Fruit fly (Drosophila melanogaster) whole organism, embryonic: ENCODE results near the gene CG6891.

Experiments used
- Bgb ChIP-seq: fragments of 200-800 bp; sonication (Bioruptor generic); IDR thresholded peaks from 2 replicates; pipeline ENCODE4 v1.3.6; 2022; ENCODE audit warnings: missing biosample characterization, missing genetic modification characterization; ENCODE audit not compliant: partially characterized antibody
- CG10147 ChIP-seq: fragments of 200-800 bp; sonication (Bioruptor generic); optimal IDR thresholded peaks from 2 replicates; lab custom pipeline; 2019; ENCODE audit warnings: missing biosample characterization, mild to moderate bottlenecking, missing genetic modification characterization, moderate library complexity
- CG15514 ChIP-seq: fragments of 200-800 bp; sonication (Bioruptor generic); optimal IDR thresholded peaks from 3 replicates; lab custom pipeline; 2017; ENCODE audit warnings: missing biosample characterization, missing genetic modification characterization, mild to moderate bottlenecking, moderate library complexity, missing genetic modification reagents
- CG17361 ChIP-seq: fragments of 200-800 bp; sonication (Bioruptor generic); IDR thresholded peaks from 3 replicates; pipeline ENCODE4 v1.3.6; 2022; ENCODE audit warnings: missing biosample characterization, missing genetic modification characterization
- CG2116 ChIP-seq: fragments of 200-800 bp; sonication (Bioruptor generic); optimal IDR thresholded peaks from 3 replicates; lab custom pipeline; 2018; ENCODE audit warnings: missing biosample characterization, mild to moderate bottlenecking, missing genetic modification characterization
- CG3163 ChIP-seq: fragments of 200-800 bp; sonication (Bioruptor generic); optimal IDR thresholded peaks from 3 replicates; lab custom pipeline; 2016; ENCODE audit warnings: missing biosample characterization, missing genetic modification characterization
- CG32772 ChIP-seq: fragments of 200-800 bp; sonication (Bioruptor generic); IDR thresholded peaks from 2 replicates; pipeline ENCODE4 v1.3.6; 2022; ENCODE audit warnings: missing biosample characterization, missing genetic modification characterization
- CG34422 ChIP-seq: fragments of 200-800 bp; sonication (Bioruptor generic); IDR thresholded peaks from 3 replicates; pipeline ENCODE4 v1.3.6; 2022; ENCODE audit warnings: missing biosample characterization, missing genetic modification characterization
- CG4707 ChIP-seq: fragments of 200-800 bp; sonication (Bioruptor generic); optimal IDR thresholded peaks from 2 replicates; lab custom pipeline; 2018; ENCODE audit warnings: missing biosample characterization, mild to moderate bottlenecking, missing genetic modification characterization, moderate library complexity
- CG6175 ChIP-seq: fragments of 200-800 bp; sonication (Bioruptor generic); IDR thresholded peaks from 3 replicates; pipeline ENCODE4 v1.3.6; 2022; ENCODE audit warnings: missing biosample characterization, missing genetic modification characterization
- CG6654 ChIP-seq: fragments of 200-800 bp; sonication (Bioruptor generic); optimal IDR thresholded peaks from 2 replicates; lab custom pipeline; 2017; ENCODE audit warnings: missing biosample characterization, mild to moderate bottlenecking, missing genetic modification characterization
- CG6791 ChIP-seq: fragments of 200-800 bp; sonication (Bioruptor generic); IDR thresholded peaks from 3 replicates; pipeline ENCODE4 v1.3.6; 2022; ENCODE audit warnings: missing biosample characterization, missing genetic modification characterization; ENCODE audit not compliant: partially characterized antibody
- CG6854 ChIP-seq: fragments of 200-800 bp; sonication (Bioruptor generic); optimal IDR thresholded peaks from 3 replicates; lab custom pipeline; 2017; ENCODE audit warnings: missing biosample characterization, mild to moderate bottlenecking, missing genetic modification characterization
- CG7963 ChIP-seq: fragments of 200-800 bp; sonication (Bioruptor generic); IDR thresholded peaks from 3 replicates; pipeline ENCODE4 v1.3.6; 2022; ENCODE audit warnings: missing biosample characterization, missing genetic modification characterization; ENCODE audit not compliant: partially characterized antibody
- CTCF ChIP-seq: fragments of 200-800 bp; sonication (Bioruptor generic); optimal IDR thresholded peaks from 2 replicates; lab custom pipeline; 2017; ENCODE audit warnings: missing biosample characterization, mild to moderate bottlenecking, missing genetic modification characterization, moderate library complexity
- Dll ChIP-seq: fragments of 200-800 bp; sonication (Bioruptor generic); IDR thresholded peaks from 4 replicates; pipeline ENCODE4 v1.3.6; 2022; ENCODE audit warnings: missing biosample characterization, missing genetic modification characterization; ENCODE audit not compliant: partially characterized antibody
- Doc3 ChIP-seq: fragments of 200-800 bp; sonication (Bioruptor generic); IDR thresholded peaks from 3 replicates; pipeline ENCODE4 v1.3.6; 2022; ENCODE audit warnings: missing biosample characterization, missing genetic modification characterization; ENCODE audit not compliant: partially characterized antibody
- E2f2 ChIP-seq: fragments of 200-800 bp; sonication (Bioruptor generic); IDR thresholded peaks from 2 replicates; pipeline ENCODE4 v1.3.6; 2022; ENCODE audit warnings: missing biosample characterization, missing genetic modification characterization
- Ets97D ChIP-seq: fragments of 200-800 bp; sonication (Bioruptor generic); optimal IDR thresholded peaks from 3 replicates; lab custom pipeline; 2016; ENCODE audit warnings: missing biosample characterization, missing genetic modification characterization
- Gsc ChIP-seq: fragments of 200-800 bp; sonication (Bioruptor generic); IDR thresholded peaks from 2 replicates; pipeline ENCODE4 v1.3.6; 2022; ENCODE audit warnings: missing biosample characterization, missing genetic modification characterization
- HHEX ChIP-seq: fragments of 200-800 bp; sonication (Bioruptor generic); optimal IDR thresholded peaks from 3 replicates; lab custom pipeline; 2017; ENCODE audit warnings: missing biosample characterization, mild to moderate bottlenecking, missing genetic modification characterization, missing genetic modification reagents
- Lhr ChIP-seq: fragments of 200-800 bp; sonication (Bioruptor generic); optimal IDR thresholded peaks from 3 replicates; lab custom pipeline; 2017; ENCODE audit warnings: mild to moderate bottlenecking, missing biosample characterization, missing genetic modification reagents, missing genetic modification characterization
- MESR4 ChIP-seq: fragments of 200-800 bp; sonication (Bioruptor generic); optimal IDR thresholded peaks from 2 replicates; lab custom pipeline; 2018; ENCODE audit warnings: missing biosample characterization, mild to moderate bottlenecking, missing genetic modification characterization, moderate library complexity
- MTF-1 ChIP-seq: fragments of 200-800 bp; sonication (Bioruptor generic); optimal IDR thresholded peaks from 2 replicates; lab custom pipeline; 2018; ENCODE audit warnings: missing biosample characterization, mild to moderate bottlenecking, missing genetic modification characterization, borderline replicate concordance
- Opbp ChIP-seq: fragments of 200-800 bp; sonication (Bioruptor generic); IDR thresholded peaks from 3 replicates; pipeline ENCODE4 v1.3.6; 2022; ENCODE audit warnings: missing biosample characterization, missing genetic modification characterization; ENCODE audit not compliant: partially characterized antibody
- Scr ChIP-seq: fragments of 200-800 bp; sonication (Bioruptor generic); IDR thresholded peaks from 2 replicates; pipeline ENCODE4 v1.3.6; 2022; ENCODE audit warnings: missing biosample characterization, missing genetic modification characterization; ENCODE audit not compliant: partially characterized antibody
- Sin3A ChIP-seq: fragments of >200 bp; optimal IDR thresholded peaks from 2 replicates; lab custom pipeline; 2018
- Sry-δ ChIP-seq: fragments of 200-800 bp; sonication (Bioruptor generic); optimal IDR thresholded peaks from 2 replicates; lab custom pipeline; 2016; ENCODE audit warnings: missing biosample characterization, missing genetic modification characterization
- bab2 ChIP-seq: fragments of 200-800 bp; sonication (Bioruptor generic); optimal IDR thresholded peaks from 2 replicates; lab custom pipeline; 2016; ENCODE audit warnings: missing biosample characterization, missing genetic modification characterization
- chinmo ChIP-seq: fragments of 200-800 bp; sonication (Bioruptor generic); IDR thresholded peaks from 4 replicates; pipeline ENCODE4 v1.3.6; 2022; ENCODE audit warnings: missing biosample characterization, missing genetic modification characterization; ENCODE audit not compliant: partially characterized antibody
- dan ChIP-seq: fragments of 200-800 bp; sonication (Bioruptor generic); IDR thresholded peaks from 2 replicates; pipeline ENCODE4 v1.3.6; 2022; ENCODE audit warnings: missing biosample characterization, missing genetic modification characterization
- exex ChIP-seq: fragments of 200-800 bp; sonication (Bioruptor generic); optimal IDR thresholded peaks from 4 replicates; lab custom pipeline; 2018; ENCODE audit warnings: missing biosample characterization, mild to moderate bottlenecking, missing genetic modification characterization, moderate library complexity
- gfzf ChIP-seq: fragments of 200-800 bp; sonication (Bioruptor generic); optimal IDR thresholded peaks from 2 replicates; lab custom pipeline; 2016; ENCODE audit warnings: missing biosample characterization, mild to moderate bottlenecking, missing genetic modification characterization, moderate library complexity
- grn ChIP-seq: fragments of 200-800 bp; sonication (Bioruptor generic); optimal IDR thresholded peaks from 3 replicates; lab custom pipeline; 2017; ENCODE audit warnings: missing biosample characterization, missing genetic modification characterization
- inv ChIP-seq: fragments of 200-800 bp; sonication (Bioruptor generic); IDR thresholded peaks from 2 replicates; pipeline ENCODE4 v1.3.6; 2022; ENCODE audit warnings: missing biosample characterization, missing genetic modification characterization; ENCODE audit not compliant: partially characterized antibody
- jing ChIP-seq: fragments of 200-800 bp; sonication (Bioruptor generic); optimal IDR thresholded peaks from 2 replicates; lab custom pipeline; 2018; ENCODE audit warnings: missing biosample characterization, mild to moderate bottlenecking, missing genetic modification characterization
- kay ChIP-seq: fragments of 200-800 bp; sonication (Bioruptor generic); optimal IDR thresholded peaks from 2 replicates; lab custom pipeline; 2016; ENCODE audit warnings: missing biosample characterization, missing genetic modification characterization
- knrl ChIP-seq: fragments of 200-800 bp; sonication (Bioruptor generic); IDR thresholded peaks from 3 replicates; pipeline ENCODE4 v1.3.6; 2022; ENCODE audit warnings: missing biosample characterization, missing genetic modification characterization; ENCODE audit not compliant: partially characterized antibody
- maf-S ChIP-seq: fragments of 200-800 bp; sonication (Bioruptor generic); optimal IDR thresholded peaks from 2 replicates; lab custom pipeline; 2016; ENCODE audit warnings: missing biosample characterization, missing genetic modification characterization
- nmo ChIP-seq: fragments of 200-800 bp; sonication (Bioruptor generic); optimal IDR thresholded peaks from 2 replicates; lab custom pipeline; 2018; ENCODE audit warnings: missing biosample characterization, mild to moderate bottlenecking, missing genetic modification characterization, moderate library complexity
- org-1 ChIP-seq: fragments of 200-800 bp; sonication (Bioruptor generic); optimal IDR thresholded peaks from 2 replicates; lab custom pipeline; 2017; ENCODE audit warnings: missing biosample characterization, missing genetic modification characterization
- peb ChIP-seq: fragments of 200-800 bp; sonication (Bioruptor generic); IDR thresholded peaks from 2 replicates; pipeline ENCODE4 v1.3.6; 2022; ENCODE audit warnings: missing biosample characterization, missing genetic modification characterization
- phol ChIP-seq: fragments of 200-800 bp; sonication (Bioruptor generic); optimal IDR thresholded peaks from 3 replicates; lab custom pipeline; 2018; ENCODE audit warnings: missing biosample characterization, mild to moderate bottlenecking, missing genetic modification characterization, moderate library complexity
- row ChIP-seq: fragments of 200-800 bp; sonication (Bioruptor generic); IDR thresholded peaks from 3 replicates; pipeline ENCODE4 v1.3.6; 2022; ENCODE audit warnings: missing biosample characterization, missing genetic modification characterization
- salm ChIP-seq: fragments of 200-800 bp; sonication (Bioruptor generic); optimal IDR thresholded peaks from 2 replicates; lab custom pipeline; 2018; ENCODE audit warnings: missing biosample characterization, mild to moderate bottlenecking, missing genetic modification characterization
- schlank ChIP-seq: fragments of 200-800 bp; sonication (Bioruptor generic); optimal IDR thresholded peaks from 2 replicates; lab custom pipeline; 2018; ENCODE audit warnings: missing biosample characterization, mild to moderate bottlenecking, missing genetic modification characterization
- sug ChIP-seq: fragments of 200-800 bp; optimal IDR thresholded peaks from 2 replicates; lab custom pipeline; 2019; ENCODE audit warnings: missing biosample characterization, mild to moderate bottlenecking, missing genetic modification characterization, moderate library complexity
- tna ChIP-seq: fragments of 200-800 bp; sonication (Bioruptor generic); IDR thresholded peaks from 2 replicates; pipeline ENCODE4 v1.3.6; 2022; ENCODE audit warnings: missing biosample characterization, missing genetic modification characterization; ENCODE audit not compliant: partially characterized antibody
- vvl ChIP-seq: fragments of 200-800 bp; sonication (Bioruptor generic); IDR thresholded peaks from 2 replicates; pipeline ENCODE4 v1.3.6; 2022; ENCODE audit warnings: missing biosample characterization, missing genetic modification characterization
- zen2 ChIP-seq: fragments of 200-800 bp; sonication (Bioruptor generic); IDR thresholded peaks from 3 replicates; pipeline ENCODE4 v1.3.6; 2022; ENCODE audit warnings: missing biosample characterization, missing genetic modification characterization; ENCODE audit not compliant: partially characterized antibody

Gene CG6891

dm6 chrX:18830396-18830795, 55.4 kb downstream of the CG6891 start, which contains the start of gene CG7101 (continued):
- peak; percentile 48 for TF ChIP-seq MESR4
- no peak for TF ChIP-seq dan
- TF ChIP-seq Doc3 (GFP tag; lab: Robert Waterston, UW): peak; percentile 47; the same call in 2 of the 3 replicates
- peak; percentile 2 for TF ChIP-seq nmo (GFP tag; lab: Kevin White, UChicago)
- no peak for TF ChIP-seq exex (tag; lab: Kevin White, UChicago)
- peak; percentile 55 for TF ChIP-seq Lhr
- TF ChIP-seq CG2116 (GFP tag; lab: Kevin White, UChicago): peak; percentile 55
- TF ChIP-seq peb (GFP tag; lab: Robert Waterston, UW): no peak
- TF ChIP-seq knrl (GFP tag; lab: Robert Waterston, UW): peak; percentile 50; the same call in 2 of the 3 replicates
- no peak for TF ChIP-seq bab2 (GFP tag; lab: Kevin White, UChicago)
- TF ChIP-seq zen2: peak; percentile 48; the same call in 1 of the 3 replicates
- TF ChIP-seq gfzf: peak; percentile 70
- TF ChIP-seq chinmo (GFP tag; lab: Robert Waterston, UW): 0 out of 4 replicates have a peak, but pooled peaks have one; percentile 76
- peak; percentile 64 for TF ChIP-seq Ets97D (GFP tag; lab: Kevin White, UChicago)
- TF ChIP-seq CG17361 (GFP tag; lab: Robert Waterston, UW): no peak
- peak; percentile 71; the same call in 2 of the 3 replicates for TF ChIP-seq Opbp (GFP tag; lab: Robert Waterston, UW)
- TF ChIP-seq row (GFP tag; lab: Robert Waterston, UW): peak; percentile 31; the same call in 1 of the 3 replicates
- TF ChIP-seq MTF-1 (GFP tag; lab: Kevin White, UChicago): no peak
- TF ChIP-seq CG6654 (GFP tag; lab: Kevin White, UChicago): no peak
- TF ChIP-seq org-1 (GFP tag; lab: Kevin White, UChicago): no peak
- 0 out of 2 replicates have a peak, but pooled peaks have one; percentile 14 for TF ChIP-seq vvl (GFP tag; lab: Robert Waterston, UW)
- no peak for TF ChIP-seq CG3163 (GFP tag; lab: Kevin White, UChicago)
- no peak for TF ChIP-seq grn (GFP tag; lab: Kevin White, UChicago)
- TF ChIP-seq Bgb (GFP tag; lab: Robert Waterston, UW): peak; percentile 79
- no peak for TF ChIP-seq CG6854 (GFP tag; lab: Kevin White, UChicago)
- no peak for TF ChIP-seq schlank (tag; lab: Kevin White, UChicago)
- peak; percentile 89 for TF ChIP-seq CG34422
- peak; percentile 74 for TF ChIP-seq CG6791
- TF ChIP-seq Scr (GFP tag; lab: Robert Waterston, UW): peak; percentile 69
- TF ChIP-seq CTCF: peak; percentile 19
- TF ChIP-seq CG6175 (GFP tag; lab: Robert Waterston, UW): no peak
- TF ChIP-seq phol (tag; lab: Kevin White, UChicago): peak; percentile 11
- TF ChIP-seq Gsc (GFP tag; lab: Robert Waterston, UW): no peak
- TF ChIP-seq CG10147 (GFP tag; lab: Kevin White, UChicago): no peak
- TF ChIP-seq Sry-δ (GFP tag; lab: Kevin White, UChicago): peak; percentile 64
- no peak for TF ChIP-seq jing (GFP tag; lab: Kevin White, UChicago)
- no peak for TF ChIP-seq CG32772 (GFP tag; lab: Robert Waterston, UW)
- peak; percentile 55 for TF ChIP-seq CG15514
- no peak for TF ChIP-seq sug (tag; lab: Kevin White, UChicago)
- no peak for TF ChIP-seq HHEX (GFP tag; lab: Kevin White, UChicago)
- TF ChIP-seq salm (tag; lab: Kevin White, UChicago): no peak
- peak; percentile 9 for TF ChIP-seq Sin3A (lab: Kevin White, UChicago)
- peak; percentile 52 for TF ChIP-seq inv (GFP tag; lab: Robert Waterston, UW)
- TF ChIP-seq maf-S (GFP tag; lab: Kevin White, UChicago): no peak
- TF ChIP-seq E2f2 (GFP tag; lab: Robert Waterston, UW): peak; percentile 81
- TF ChIP-seq CG4707 (GFP tag; lab: Kevin White, UChicago): no peak
- no peak for TF ChIP-seq kay (GFP tag; lab: Kevin White, UChicago)
- peak; percentile 76 for TF ChIP-seq Dll (GFP tag; lab: Robert Waterston, UW)
- TF ChIP-seq CG7963: peak; percentile 70
- peak; percentile 72 for TF ChIP-seq tna (GFP tag; lab: Robert Waterston, UW)
